Worm (Caenorhabditis elegans) whole organism, L4/young adult: ENCODE data around the gene C13F10.5.

Experiments
- W03F9.2 ChIP-seq: fragments of 150-350 bp; optimal IDR thresholded peaks from 2 replicates; lab custom pipeline; 2014; ENCODE audit warnings: missing biosample characterization, missing genetic modification characterization
- dao-5 ChIP-seq: sonication (generic microtip); optimal IDR thresholded peaks from 2 replicates; lab custom pipeline; 2016; ENCODE audit warnings: missing genotype, missing genetic modification characterization, moderate library complexity, missing compliant biosample characterization
- him-1 ChIP-seq: sonication (generic microtip); optimal IDR thresholded peaks from 2 replicates; lab custom pipeline; 2016; ENCODE audit warnings: missing genotype, missing genetic modification reagents, missing genetic modification characterization, missing compliant biosample characterization

C13F10.5 gene

DNA sequence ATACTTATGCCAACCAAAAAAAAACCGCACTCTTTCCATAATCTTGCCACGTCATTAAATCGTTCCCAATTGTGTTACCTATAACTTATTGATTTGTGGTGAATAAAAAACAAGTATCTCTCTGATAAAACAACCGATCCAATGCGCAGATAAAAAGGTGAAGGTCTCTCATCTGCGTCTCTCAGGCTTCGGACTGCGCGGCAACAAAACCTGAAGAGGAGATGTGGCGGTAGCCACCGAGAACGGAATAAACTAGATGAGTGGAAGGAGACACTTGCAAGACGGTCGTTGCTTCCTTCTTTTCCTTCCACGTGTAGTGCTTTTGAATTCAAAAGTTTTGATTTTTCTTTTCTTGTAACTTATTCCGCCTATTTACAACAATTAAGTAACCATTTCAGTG is 6.1 kb upstream of the C13F10.5 start, which contains the start of gene fkb-3:
TSS of gene fkb-3 (plus strand) at position 277 of the 400 bp plus-strand sequence.
- no peak for TF ChIP-seq W03F9.2 (tag; lab: Kevin White, UChicago)
- no peak for TF ChIP-seq him-1 (tag; lab: Kevin White, UChicago)
- TF ChIP-seq dao-5 (tag; lab: Kevin White, UChicago), result no peak

DNA sequence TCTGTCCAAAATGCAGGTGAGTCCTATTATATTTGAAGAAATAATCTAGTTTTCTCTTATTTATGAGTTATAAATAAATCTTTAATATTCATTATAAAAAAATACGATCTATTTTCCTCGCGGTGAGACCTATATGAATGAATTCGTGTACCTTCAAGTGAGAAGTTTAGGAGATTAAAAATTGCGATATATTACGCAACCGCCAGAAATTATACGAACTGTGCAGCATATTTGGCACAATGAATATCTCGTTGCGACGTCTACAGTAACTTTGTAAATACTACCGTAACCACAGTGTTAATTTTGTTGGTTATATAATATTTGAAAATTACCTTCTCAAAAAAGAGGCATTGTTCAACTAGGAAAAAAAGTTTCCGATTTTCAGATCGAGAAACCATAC is 5.5 kb upstream of the C13F10.5 start:
- TF ChIP-seq him-1 (tag; lab: Kevin White, UChicago) (no peak), W03F9.2 (tag; lab: Kevin White, UChicago) (no peak), dao-5 (tag; lab: Kevin White, UChicago) (no peak)

DNA sequence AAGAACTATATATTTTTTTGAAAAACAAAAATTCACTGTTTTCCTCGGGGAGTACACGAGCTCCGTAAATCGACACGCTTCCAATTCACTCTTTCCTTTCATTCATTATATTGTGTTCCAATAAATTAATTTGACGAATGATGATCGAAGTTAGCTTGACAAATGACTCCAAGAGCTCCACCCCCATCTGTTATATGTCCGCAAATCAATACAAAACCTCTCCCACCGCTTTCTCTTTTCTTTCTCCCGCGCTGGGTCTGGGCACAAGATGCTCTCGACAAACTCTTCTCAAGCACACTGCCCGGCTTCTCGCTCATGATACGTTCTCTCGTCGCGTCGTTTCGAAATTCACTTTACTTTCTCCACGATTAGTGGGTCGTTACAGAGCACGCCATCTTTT is 5.1 kb upstream of the C13F10.5 start, which contains the start of gene C13F10.1:
TSS of gene C13F10.1 (plus strand) at position 138 of the 400 bp plus-strand sequence.
- TF ChIP-seq W03F9.2 (tag; lab: Kevin White, UChicago) (no peak), him-1 (tag; lab: Kevin White, UChicago) (no peak), dao-5 (tag; lab: Kevin White, UChicago) (no peak)

DNA sequence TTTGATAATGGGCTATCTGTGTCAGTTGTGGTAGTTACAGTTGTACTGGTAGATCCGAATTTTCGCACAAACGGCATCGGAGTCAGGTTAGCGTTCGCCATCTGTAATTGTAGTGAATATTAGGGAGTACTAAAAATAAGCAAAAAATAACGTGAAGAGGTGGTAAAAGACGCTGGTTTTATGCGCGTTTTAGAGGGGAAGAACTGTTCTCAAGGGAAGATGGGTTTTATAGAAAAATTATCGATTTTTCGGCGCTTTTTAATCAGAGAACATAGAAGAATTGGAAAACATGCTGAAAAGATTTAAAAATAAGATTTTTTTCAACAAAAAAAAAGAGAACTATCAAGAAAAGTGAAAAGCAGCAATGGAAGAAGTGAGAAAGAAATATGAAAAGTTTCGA is 4.3 kb upstream of the C13F10.5 start, which contains the start of gene C13F10.7:
TSS of gene C13F10.7 (minus strand) at position 101 of the 400 bp plus-strand sequence.
- TF ChIP-seq W03F9.2 (tag; lab: Kevin White, UChicago), result no peak
- TF ChIP-seq him-1 (tag; lab: Kevin White, UChicago), result no peak
- TF ChIP-seq dao-5 (tag; lab: Kevin White, UChicago), result no peak

DNA sequence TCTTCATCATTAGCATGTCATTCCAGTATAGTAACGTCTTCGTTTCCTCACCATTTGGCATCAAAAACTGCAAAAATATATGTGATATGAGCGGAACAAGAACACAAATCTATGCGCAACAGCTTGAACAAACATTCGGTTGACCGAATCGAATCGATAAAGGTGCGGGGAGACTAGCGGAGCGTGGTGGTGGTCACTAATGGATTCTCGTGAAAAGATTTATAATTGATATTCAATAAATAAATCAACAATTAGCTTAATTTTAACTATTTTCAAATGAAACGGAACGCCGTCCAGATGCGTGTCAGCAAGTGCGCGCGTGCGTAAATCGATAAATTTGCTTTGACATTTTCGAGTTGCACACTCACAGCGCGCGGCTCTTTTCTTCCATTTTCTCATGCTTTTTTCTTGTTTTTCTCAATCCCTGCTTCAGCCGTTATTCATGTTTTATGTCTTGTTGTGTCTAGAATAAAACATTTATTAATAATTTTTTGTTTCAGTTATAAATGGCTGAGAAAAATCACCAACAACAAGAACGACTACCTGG is 2.2 kb upstream of the C13F10.5 start, which contains the start of the genes C13F10.8, C13F10.6 and kxd-1:
TSS of gene C13F10.8 (minus strand) at position 51 of the 547 bp plus-strand sequence.
TSS of gene C13F10.6 (minus strand) at position 67 of the 547 bp plus-strand sequence.
TSS of gene kxd-1 (plus strand) at position 497 of the 547 bp plus-strand sequence.
- no peak for TF ChIP-seq dao-5 (tag; lab: Kevin White, UChicago)
- TF ChIP-seq him-1 (tag; lab: Kevin White, UChicago), result no peak
- no peak for TF ChIP-seq W03F9.2 (tag; lab: Kevin White, UChicago)

DNA sequence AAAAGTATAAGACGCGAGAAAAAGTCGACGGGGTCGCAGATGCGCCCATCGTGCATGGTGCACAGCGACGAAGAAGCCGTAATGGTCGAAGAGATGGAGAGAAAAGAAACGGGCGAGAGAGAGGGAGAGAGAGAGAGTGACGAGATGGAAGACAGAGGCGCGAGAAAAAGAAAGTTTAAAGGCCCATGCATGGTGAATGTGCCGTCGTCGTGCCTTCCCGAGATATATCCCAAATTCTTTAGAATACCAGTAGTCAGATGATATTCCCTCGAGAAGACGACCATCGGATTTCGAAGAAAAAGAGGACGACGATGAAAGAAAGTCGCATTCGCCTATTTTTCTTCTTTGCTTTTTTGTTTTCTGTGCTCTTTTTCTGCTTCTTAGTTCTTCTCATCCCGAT is 2.9 kb downstream of the C13F10.5 start:
- no peak for TF ChIP-seq W03F9.2 (tag; lab: Kevin White, UChicago)
- TF ChIP-seq him-1 (tag; lab: Kevin White, UChicago), result peak; percentile 24
- no peak for TF ChIP-seq dao-5 (tag; lab: Kevin White, UChicago)

DNA sequence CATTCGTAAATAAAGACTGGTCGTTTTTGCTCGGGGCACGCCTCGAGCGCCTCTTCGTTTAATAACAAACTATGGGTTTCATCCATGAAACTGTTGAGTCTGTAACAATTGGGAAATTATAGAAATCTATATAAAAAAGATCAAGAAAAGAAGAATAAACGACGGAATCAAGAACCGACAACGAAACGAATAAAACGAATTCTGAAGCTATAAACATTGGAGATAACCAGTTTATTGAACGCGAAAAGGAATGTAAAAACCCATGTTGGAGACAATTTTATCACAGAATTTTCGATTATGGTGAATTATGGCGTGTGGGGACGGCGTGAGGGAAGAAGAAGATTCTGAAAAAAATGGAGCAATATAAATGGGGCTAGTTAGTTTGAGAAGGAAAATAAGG is 4.1 kb downstream of the C13F10.5 start, which contains the start of gene soap-1:
TSS of gene soap-1 (minus strand) at position 101 of the 400 bp plus-strand sequence.
- TF ChIP-seq him-1 (tag; lab: Kevin White, UChicago), result no peak
- TF ChIP-seq W03F9.2 (tag; lab: Kevin White, UChicago), result no peak
- TF ChIP-seq dao-5 (tag; lab: Kevin White, UChicago), result no peak

DNA sequence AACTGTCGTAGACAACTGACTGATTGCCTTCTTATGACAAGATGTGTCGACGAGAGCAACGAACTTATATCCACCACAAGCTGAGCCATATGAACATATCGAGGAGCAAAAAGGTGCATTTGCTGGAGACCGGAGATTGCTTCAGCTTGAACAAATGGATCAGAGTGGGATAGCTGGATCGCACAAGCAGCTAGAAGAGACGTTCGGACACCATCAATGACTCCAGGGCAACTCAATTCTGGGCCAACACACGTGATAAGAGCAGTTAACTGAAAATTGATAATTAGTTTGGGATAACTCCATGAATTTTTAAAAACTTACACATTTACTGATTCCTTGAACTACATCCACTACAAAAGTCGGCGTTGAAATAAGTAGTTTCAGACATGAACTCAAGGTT is 9.9 kb downstream of the C13F10.5 start:
- TF ChIP-seq W03F9.2 (tag; lab: Kevin White, UChicago) (no peak), him-1 (tag; lab: Kevin White, UChicago) (no peak), dao-5 (tag; lab: Kevin White, UChicago) (no peak)

DNA sequence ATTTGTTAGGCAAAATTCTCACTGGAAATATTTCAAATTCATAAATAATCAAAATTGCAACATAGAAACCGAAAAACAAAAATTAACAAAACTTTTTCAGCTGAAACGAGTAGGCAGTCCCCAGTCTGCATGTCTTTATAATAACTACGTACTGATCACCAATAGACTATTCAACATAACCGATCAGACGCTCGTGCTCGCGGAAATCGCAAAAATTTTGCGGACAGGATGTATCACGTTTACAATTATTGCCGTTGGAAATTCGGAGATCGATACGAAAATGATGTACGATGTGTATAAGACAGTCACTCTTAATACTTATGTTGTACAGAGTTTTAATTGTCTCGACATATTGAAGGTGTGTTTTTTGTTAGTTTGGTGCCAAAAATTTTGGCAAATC is 17.5 kb downstream of the C13F10.5 start:
- TF ChIP-seq W03F9.2 (tag; lab: Kevin White, UChicago), result no peak
- no peak for TF ChIP-seq dao-5 (tag; lab: Kevin White, UChicago)
- TF ChIP-seq him-1 (tag; lab: Kevin White, UChicago), result no peak

DNA sequence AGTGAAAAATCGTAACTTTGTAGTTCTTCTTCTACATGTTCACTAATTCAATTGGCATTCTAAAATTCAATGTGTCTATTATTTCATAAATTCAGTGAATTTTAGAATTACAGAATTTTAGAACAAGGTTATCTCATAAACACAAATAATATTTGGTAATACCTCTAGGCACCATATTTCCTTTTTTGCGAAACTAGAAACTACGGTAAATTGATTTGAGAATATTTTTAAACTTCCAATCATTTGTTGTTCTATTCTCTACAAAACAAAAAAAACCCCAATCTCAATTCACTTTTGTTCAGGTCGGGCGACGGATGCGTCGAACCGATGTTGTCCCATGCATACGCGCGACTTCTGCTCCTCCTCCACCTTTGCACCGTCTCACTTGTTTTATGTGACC is 19.0 kb downstream of the C13F10.5 start, which contains the start of gene F09G2.1:
TSS of gene F09G2.1 (plus strand) at position 301 of the 400 bp plus-strand sequence.
- TF ChIP-seq W03F9.2 (tag; lab: Kevin White, UChicago), result no peak
- TF ChIP-seq him-1 (tag; lab: Kevin White, UChicago), result no peak
- no peak for TF ChIP-seq dao-5 (tag; lab: Kevin White, UChicago)

DNA sequence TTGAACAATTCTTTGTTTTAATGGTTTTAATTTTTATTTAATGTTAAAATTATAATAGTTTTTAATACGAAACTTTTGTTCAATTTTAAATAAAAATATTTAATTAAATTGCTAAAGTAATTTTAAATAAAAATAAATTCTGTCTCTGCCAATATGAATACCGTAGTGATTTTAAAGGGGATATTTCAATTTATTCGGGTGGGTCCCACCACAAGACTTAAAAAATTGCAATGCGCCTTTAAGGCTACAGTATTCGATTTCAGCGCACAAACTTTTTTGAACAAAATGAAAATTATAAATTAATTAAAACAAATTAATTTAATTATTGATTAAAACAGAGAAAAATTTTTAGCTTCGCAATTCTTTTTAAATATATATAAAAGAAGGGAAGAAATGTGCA is 19.8 kb downstream of the C13F10.5 start:
- TF ChIP-seq him-1 (tag; lab: Kevin White, UChicago) (no peak), dao-5 (tag; lab: Kevin White, UChicago) (no peak), W03F9.2 (tag; lab: Kevin White, UChicago) (no peak)

DNA sequence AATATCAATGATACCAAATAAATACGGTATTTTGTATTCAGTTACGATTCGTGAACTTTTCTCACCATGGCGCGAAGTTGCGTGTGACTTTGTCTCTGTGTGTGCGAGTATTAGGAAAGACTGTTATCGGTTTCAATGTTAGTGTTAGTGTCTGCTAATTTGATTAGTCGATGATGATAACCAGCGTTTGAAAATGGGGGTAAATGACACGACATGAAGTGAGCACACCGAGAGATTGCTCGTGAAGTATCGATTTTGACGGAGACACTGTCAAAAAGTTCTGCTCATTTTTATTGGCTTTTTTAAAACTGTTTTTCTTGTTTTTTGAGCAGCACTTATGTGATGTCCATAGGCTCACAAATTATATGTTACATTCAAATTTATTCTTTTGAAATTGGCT is 20.5 kb downstream of the C13F10.5 start:
- no peak for TF ChIP-seq W03F9.2 (tag; lab: Kevin White, UChicago)
- no peak for TF ChIP-seq dao-5 (tag; lab: Kevin White, UChicago)
- no peak for TF ChIP-seq him-1 (tag; lab: Kevin White, UChicago)

DNA sequence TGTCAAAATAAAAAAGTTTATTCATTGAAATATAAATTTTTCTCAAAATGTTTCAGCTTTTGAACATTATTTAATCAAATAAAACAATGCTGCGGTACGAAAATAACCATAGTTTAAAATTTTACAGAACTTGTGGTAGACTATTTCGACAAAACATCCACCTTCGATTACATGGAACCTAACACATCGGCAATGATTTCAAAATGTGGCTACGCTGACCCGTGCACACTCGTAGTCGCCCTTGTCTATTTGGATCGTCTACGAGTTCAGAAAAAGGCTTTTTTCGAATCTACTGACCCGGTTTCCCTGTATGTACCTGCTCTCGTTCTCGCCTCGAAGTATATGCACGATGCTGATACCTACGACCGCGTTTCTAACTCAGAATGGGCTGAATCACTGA is 21.9 kb downstream of the C13F10.5 start:
- TF ChIP-seq W03F9.2 (tag; lab: Kevin White, UChicago), result no peak
- TF ChIP-seq him-1 (tag; lab: Kevin White, UChicago), result no peak
- TF ChIP-seq dao-5 (tag; lab: Kevin White, UChicago), result no peak
